Worm (Caenorhabditis elegans) whole organism, early embryonic: Measurements from ENCODE around the gene scl-5.
A peak's percentile ranks its signal among the peaks of the same experiment; 100 is the strongest.

Experiments used
- B0310.2 ChIP-seq: sonication (generic microtip); optimal IDR thresholded peaks from 2 replicates; lab custom pipeline; 2016; ENCODE audit warnings: mild to moderate bottlenecking, missing genetic modification characterization, missing compliant biosample characterization
- F13C5.2 ChIP-seq: sonication (generic microtip); optimal IDR thresholded peaks from 2 replicates; lab custom pipeline; 2017; ENCODE audit warnings: mild to moderate bottlenecking, missing genetic modification characterization, inconsistent platforms, missing compliant biosample characterization
- aly-1 ChIP-seq: sonication (generic microtip); optimal IDR thresholded peaks from 2 replicates; lab custom pipeline; 2016; ENCODE audit warnings: missing genetic modification characterization, missing compliant biosample characterization
- ama-1 ChIP-seq: fragments of 150-350 bp; optimal IDR thresholded peaks from 2 replicates; lab custom pipeline; 2014
- ceh-13 ChIP-seq: fragments of 200-800 bp; sonication (Bioruptor generic); optimal IDR thresholded peaks from 2 replicates; lab custom pipeline; 2018; ENCODE audit warnings: mild to moderate bottlenecking, missing genetic modification characterization, missing compliant biosample characterization
- ceh-36 ChIP-seq: sonication (generic microtip); optimal IDR thresholded peaks from 2 replicates; lab custom pipeline; 2016; ENCODE audit warnings: missing genetic modification characterization, inconsistent platforms, missing compliant biosample characterization
- ets-7 ChIP-seq: sonication (generic microtip); optimal IDR thresholded peaks from 2 replicates; lab custom pipeline; 2016; ENCODE audit warnings: missing genotype, missing genetic modification characterization, missing compliant biosample characterization
- flt-1 ChIP-seq: fragments of 200-800 bp; sonication (Bioruptor generic); IDR thresholded peaks from 2 replicates; pipeline ENCODE4 v1.3.6; 2022; ENCODE audit warnings: missing genetic modification characterization, missing compliant biosample characterization
- hmbx-1 ChIP-seq: sonication (generic microtip); optimal IDR thresholded peaks from 2 replicates; lab custom pipeline; 2016; ENCODE audit warnings: mild to moderate bottlenecking, missing genetic modification characterization, missing compliant biosample characterization
- hmg-4 ChIP-seq: fragments of 200-800 bp; sonication (Bioruptor generic); optimal IDR thresholded peaks from 2 replicates; lab custom pipeline; 2018; ENCODE audit warnings: mild to moderate bottlenecking, missing genetic modification characterization, missing compliant biosample characterization
- hnd-1 ChIP-seq: sonication (generic microtip); optimal IDR thresholded peaks from 2 replicates; lab custom pipeline; 2016; ENCODE audit warnings: missing genetic modification characterization, missing compliant biosample characterization
- pes-1 ChIP-seq: fragments of 200-800 bp; sonication (Bioruptor generic); IDR thresholded peaks from 2 replicates; pipeline ENCODE4 v1.3.6; 2022; ENCODE audit warnings: missing genetic modification reagents, missing genetic modification characterization, missing compliant biosample characterization
- scrt-1 ChIP-seq: fragments of 200-800 bp; sonication (Bioruptor generic); IDR thresholded peaks from 2 replicates; pipeline ENCODE4 v1.3.6; 2022; ENCODE audit warnings: missing genetic modification characterization, missing compliant biosample characterization
- sea-1 ChIP-seq: fragments of 200-800 bp; sonication (Bioruptor generic); conservative IDR thresholded peaks from 2 replicates; pipeline ENCODE4 v1.3.6; 2022; ENCODE audit warnings: missing genetic modification characterization, missing compliant biosample characterization
- tbx-11 ChIP-seq: fragments of 200-800 bp; sonication (Bioruptor generic); IDR thresholded peaks from 2 replicates; pipeline ENCODE4 v1.3.6; 2022; ENCODE audit warnings: missing genetic modification characterization, missing compliant biosample characterization
- tbx-37 ChIP-seq: fragments of 200-800 bp; sonication (Bioruptor generic); conservative IDR thresholded peaks from 2 replicates; pipeline ENCODE4 v1.3.6; 2022; ENCODE audit warnings: missing genetic modification reagents, missing genetic modification characterization, missing compliant biosample characterization
- tra-4 ChIP-seq: sonication (generic microtip); optimal IDR thresholded peaks from 2 replicates; lab custom pipeline; 2017; ENCODE audit warnings: missing genetic modification characterization, missing compliant biosample characterization

The scl-5 gene

DNA sequence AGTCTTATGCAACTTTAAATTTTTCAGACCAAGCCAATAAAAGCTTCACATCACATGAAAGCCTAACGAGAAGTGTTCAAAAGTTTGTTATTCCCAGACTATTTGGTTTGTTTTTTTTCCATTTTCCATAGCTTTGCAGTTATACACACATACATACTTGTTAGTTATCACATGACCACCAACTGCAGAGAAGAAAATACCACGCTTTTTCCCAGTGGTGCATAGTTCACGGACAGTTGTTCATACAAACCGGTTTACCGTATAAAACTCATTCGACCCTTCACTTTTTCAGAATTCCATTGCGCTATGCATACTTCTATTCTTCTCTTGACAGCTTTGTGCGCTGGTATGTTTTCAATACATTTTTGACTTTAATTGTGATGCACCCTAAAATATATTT lies at the start of gene scl-5:
scl-5 (plus strand) TSS at position 301 of the 400 bp plus-strand sequence.
- TF ChIP-seq ceh-36 (tag; lab: Kevin White, UChicago) (no peak), hnd-1 (tag; lab: Kevin White, UChicago) (no peak), hmg-4 (GFP tag; lab: Kevin White, UChicago) (no peak), pes-1 (no peak), tbx-11 (GFP tag; lab: Robert Waterston, UW) (no peak), ama-1 (lab: Kevin White, UChicago) (no peak), tra-4 (tag; lab: Kevin White, UChicago) (no peak), scrt-1 (GFP tag; lab: Robert Waterston, UW) (no peak), aly-1 (tag; lab: Kevin White, UChicago) (no peak)

DNA sequence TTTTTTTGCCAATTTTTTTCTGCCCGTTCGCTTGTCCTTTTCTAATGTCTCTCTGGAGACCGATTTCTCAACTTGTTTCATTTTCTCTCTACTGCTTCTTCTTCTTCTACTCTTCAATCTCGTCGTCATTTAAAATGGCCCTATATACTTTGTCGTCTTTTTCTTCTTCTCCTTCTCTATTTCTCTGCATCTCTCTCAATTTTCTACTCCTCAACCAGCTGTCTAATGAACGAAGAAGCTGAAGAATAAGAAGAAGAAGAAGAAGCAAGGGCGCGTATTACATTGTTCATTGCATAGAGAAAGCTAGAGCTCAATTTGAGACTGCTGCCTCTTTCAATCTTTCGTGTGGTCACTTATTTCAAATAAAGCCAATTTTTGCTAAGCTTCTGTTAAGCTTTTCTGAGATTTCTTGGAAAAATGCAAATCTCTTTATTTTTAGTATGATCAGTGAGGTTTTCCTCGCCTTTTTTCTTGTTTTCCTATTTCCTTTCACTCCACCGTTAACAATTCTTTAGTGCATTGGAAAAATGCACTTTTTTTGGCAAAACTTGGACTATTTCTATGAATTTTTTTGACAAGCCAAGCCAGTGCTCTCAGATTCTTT lies 47.9 kb upstream of the scl-5 start:
- TF ChIP-seq ceh-36 (tag; lab: Kevin White, UChicago) (no peak), hmbx-1 (tag; lab: Kevin White, UChicago) (no peak), hnd-1 (tag; lab: Kevin White, UChicago) (no peak), tbx-37 (no peak), hmg-4 (GFP tag; lab: Kevin White, UChicago) (no peak), aly-1 (tag; lab: Kevin White, UChicago) (no peak), tbx-11 (GFP tag; lab: Robert Waterston, UW) (no peak), F13C5.2 (no peak), flt-1 (GFP tag; lab: Robert Waterston, UW) (no peak), ama-1 (lab: Kevin White, UChicago) (no peak), B0310.2 (tag; lab: Kevin White, UChicago) (no peak), pes-1 (no peak), tra-4 (tag; lab: Kevin White, UChicago) (no peak), ets-7 (tag; lab: Kevin White, UChicago) (no peak), ceh-13 (GFP tag; lab: Kevin White, UChicago) (no peak)

DNA sequence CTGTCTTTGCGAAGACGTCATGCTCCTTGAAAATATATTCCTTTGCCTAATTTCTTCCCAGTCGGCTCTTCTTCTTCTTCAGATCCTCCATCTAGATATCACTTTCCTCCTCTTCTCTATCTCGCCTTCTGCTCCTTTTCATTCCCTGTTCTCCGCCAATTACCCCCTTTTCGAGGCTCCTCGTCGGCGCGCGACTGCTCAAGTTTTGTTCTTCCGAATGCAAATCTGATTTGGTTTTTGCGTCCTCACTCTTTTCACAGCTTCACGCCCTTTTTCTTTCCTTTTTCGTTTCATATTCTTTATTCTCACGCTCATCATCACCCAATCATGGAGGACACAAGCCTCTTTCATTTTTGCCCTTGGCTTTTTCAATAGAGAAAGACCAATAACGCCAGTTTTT lies 47.0 kb upstream of the scl-5 start:
- TF ChIP-seq ama-1 (lab: Kevin White, UChicago) (no peak), tra-4 (tag; lab: Kevin White, UChicago) (no peak), ets-7 (tag; lab: Kevin White, UChicago) (no peak), sea-1 (no peak), pes-1 (no peak), tbx-11 (GFP tag; lab: Robert Waterston, UW) (no peak), aly-1 (tag; lab: Kevin White, UChicago) (no peak), hmbx-1 (tag; lab: Kevin White, UChicago) (no peak), B0310.2 (tag; lab: Kevin White, UChicago) (no peak), scrt-1 (GFP tag; lab: Robert Waterston, UW) (no peak), ceh-36 (tag; lab: Kevin White, UChicago) (no peak), hmg-4 (GFP tag; lab: Kevin White, UChicago) (no peak)

DNA sequence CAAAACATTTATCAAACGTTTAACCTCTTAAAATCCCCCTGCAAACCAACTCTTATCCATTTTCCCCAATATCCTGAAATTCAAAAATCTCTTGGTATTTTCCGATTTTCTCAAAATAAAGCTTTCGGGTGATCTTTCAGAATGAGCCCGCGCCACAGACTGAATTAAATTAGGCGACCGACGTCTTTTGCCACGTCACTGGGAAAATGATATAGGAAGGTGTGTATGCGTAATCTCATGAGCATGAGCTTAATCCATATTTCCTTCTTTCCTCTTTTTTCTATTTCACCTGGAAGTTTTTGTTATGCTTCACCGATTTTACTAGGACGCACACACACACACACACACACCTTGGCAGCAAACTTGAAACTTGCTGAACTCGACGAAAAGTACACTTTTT lies 42.8 kb upstream of the scl-5 start:
- TF ChIP-seq flt-1 (GFP tag; lab: Robert Waterston, UW) = no peak
- no peak for TF ChIP-seq tra-4 (tag; lab: Kevin White, UChicago)
- TF ChIP-seq hmbx-1 (tag; lab: Kevin White, UChicago) = no peak
- TF ChIP-seq F13C5.2 = no peak
- no peak for TF ChIP-seq ceh-36 (tag; lab: Kevin White, UChicago)
- TF ChIP-seq ets-7 (tag; lab: Kevin White, UChicago) = no peak
- TF ChIP-seq aly-1 (tag; lab: Kevin White, UChicago) = no peak
- TF ChIP-seq pes-1 = no peak
- no peak for TF ChIP-seq scrt-1 (GFP tag; lab: Robert Waterston, UW)
- TF ChIP-seq ceh-13 (GFP tag; lab: Kevin White, UChicago) = no peak
- no peak for TF ChIP-seq hmg-4 (GFP tag; lab: Kevin White, UChicago)
- no peak for TF ChIP-seq tbx-11 (GFP tag; lab: Robert Waterston, UW)
- no peak for TF ChIP-seq B0310.2 (tag; lab: Kevin White, UChicago)
- no peak for TF ChIP-seq ama-1 (lab: Kevin White, UChicago)
- TF ChIP-seq sea-1 = no peak
- TF ChIP-seq tbx-37 = no peak
- no peak for TF ChIP-seq hnd-1 (tag; lab: Kevin White, UChicago)

DNA sequence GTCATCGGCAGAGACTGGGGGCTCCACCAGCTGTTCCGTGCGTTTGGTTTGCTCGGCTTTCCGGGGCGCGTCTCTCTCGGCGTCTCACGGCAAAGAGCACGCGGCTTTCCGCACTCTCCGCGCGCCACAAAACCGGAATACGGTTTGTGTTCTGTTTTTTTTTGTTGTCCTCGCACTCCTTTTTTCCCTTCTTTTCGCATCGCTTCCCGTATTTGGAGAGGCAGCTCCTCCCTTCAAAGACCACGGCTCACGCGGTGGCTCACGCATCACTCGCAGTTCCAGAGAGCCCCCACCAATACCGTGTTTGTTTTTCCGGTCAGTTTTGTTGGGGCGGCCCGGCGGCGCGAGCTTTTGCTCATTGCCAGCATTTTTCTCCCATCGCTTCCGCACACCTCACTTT lies 40.9 kb upstream of the scl-5 start:
- TF ChIP-seq flt-1 (GFP tag; lab: Robert Waterston, UW) = no peak
- TF ChIP-seq pes-1 = 0 out of 2 replicates have a peak, but pooled peaks have one; percentile 15
- TF ChIP-seq hmg-4 (GFP tag; lab: Kevin White, UChicago) = peak; percentile 16

- TF ChIP-seq tbx-11 (GFP tag; lab: Robert Waterston, UW) (no peak), ceh-13 (GFP tag; lab: Kevin White, UChicago) (no peak), hnd-1 (tag; lab: Kevin White, UChicago) (no peak), sea-1 (no peak)
Measured at ce11 chrIV:13025853-13026343, 37.9 kb upstream of the scl-5 start.

ce11 chrIV:13026762-13027161 lies 37.1 kb upstream of the scl-5 start:
- TF ChIP-seq tbx-11 (GFP tag; lab: Robert Waterston, UW) (no peak), hmg-4 (GFP tag; lab: Kevin White, UChicago) (no peak), scrt-1 (GFP tag; lab: Robert Waterston, UW) (no peak), ceh-13 (GFP tag; lab: Kevin White, UChicago) (no peak)
